Worm (Caenorhabditis elegans): ENCODE results near the gene imp-3.

Gene imp-3

ce11 chrIV:7816402-7817102 lies 27.1 kb upstream of the imp-3 start:
- peak; percentile 9 for TF ChIP-seq mep-1 (tag; optimal IDR thresholded peaks at IDR 0.05)
- no peak for TF ChIP-seq lsy-2 (tag; optimal IDR thresholded peaks at IDR 0.05)
- peak; percentile 44 for TF ChIP-seq hlh-1 (tag; optimal IDR thresholded peaks at IDR 0.05)
- TF ChIP-seq unc-39 (tag; optimal IDR thresholded peaks at IDR 0.05) = no peak
- no peak for TF ChIP-seq lin-13 (tag; optimal IDR thresholded peaks at IDR 0.05)
- no peak for TF ChIP-seq unc-62 (GFP tag; optimal IDR thresholded peaks at IDR 0.05)
- peak; percentile 30 for TF ChIP-seq ceh-43 (GFP tag; optimal IDR thresholded peaks at IDR 0.05)
- no peak for TF ChIP-seq sem-2 (GFP tag; optimal IDR thresholded peaks at IDR 0.05)
- no peak for TF ChIP-seq drap-1 (GFP tag; optimal IDR thresholded peaks at IDR 0.05)
- TF ChIP-seq ces-1 (GFP tag; optimal IDR thresholded peaks at IDR 0.05) = no peak
- TF ChIP-seq mab-5 (tag; optimal IDR thresholded peaks at IDR 0.05) = no peak

ce11 chrIV:7815683-7816183 lies 26.3 kb upstream of the imp-3 start, which contains the start of gene cdgs-1:
Gene cdgs-1, minus strand, starts transcription at chrIV:7815733.
- TF ChIP-seq ces-1 (GFP tag; optimal IDR thresholded peaks at IDR 0.05) (peak; percentile 83), unc-62 (GFP tag; optimal IDR thresholded peaks at IDR 0.05) (peak; percentile 36), M03D4.4 (tag; optimal IDR thresholded peaks at IDR 0.05) (no peak)

ce11 chrIV:7812709-7813108 lies 23.3 kb upstream of the imp-3 start, which contains the start of gene zgpa-1:
Gene zgpa-1, minus strand, starts transcription at chrIV:7812809.
- TF ChIP-seq blmp-1 (tag; optimal IDR thresholded peaks at IDR 0.05) (no peak), nhr-76 (tag; optimal IDR thresholded peaks at IDR 0.05) (no peak), elt-1 (tag; optimal IDR thresholded peaks at IDR 0.05; ENCODE audit: borderline replicate concordance, insufficient read depth) (no peak), lin-32 (GFP tag; optimal IDR thresholded peaks at IDR 0.05) (no peak), snpc-4 (tag; optimal IDR thresholded peaks at IDR 0.05) (no peak), sptf-1 (tag; optimal IDR thresholded peaks at IDR 0.05) (no peak), ceh-43 (GFP tag; optimal IDR thresholded peaks at IDR 0.05) (no peak), cnd-1 (tag; optimal IDR thresholded peaks at IDR 0.05) (no peak), unc-39 (tag; optimal IDR thresholded peaks at IDR 0.05) (no peak), mab-5 (tag; optimal IDR thresholded peaks at IDR 0.05) (no peak), ceh-39 (tag; optimal IDR thresholded peaks at IDR 0.05) (no peak), nhr-28 (tag; optimal IDR thresholded peaks at IDR 0.05) (no peak), drap-1 (GFP tag; optimal IDR thresholded peaks at IDR 0.05) (no peak)

ce11 chrIV:7808583-7808982 lies 19.2 kb upstream of the imp-3 start, which contains the start of gene C33H5.1:
Gene C33H5.1, plus strand, starts transcription at chrIV:7808912.
- TF ChIP-seq mab-5 (tag; optimal IDR thresholded peaks at IDR 0.05) (no peak), sptf-1 (tag; optimal IDR thresholded peaks at IDR 0.05) (no peak), unc-120 (tag; optimal IDR thresholded peaks at IDR 0.05; ENCODE audit: poor library complexity, severe bottlenecking) (no peak), mls-2 (tag; optimal IDR thresholded peaks at IDR 0.05) (no peak), unc-39 (tag; optimal IDR thresholded peaks at IDR 0.05) (no peak), elt-1 (tag; optimal IDR thresholded peaks at IDR 0.05; ENCODE audit: borderline replicate concordance, insufficient read depth) (peak; percentile 88)

ce11 chrIV:7804740-7805139 lies 15.3 kb upstream of the imp-3 start, which contains the start of gene C33H5.2:
Gene C33H5.2, plus strand, starts transcription at chrIV:7805040.
- TF ChIP-seq unc-39 (tag; optimal IDR thresholded peaks at IDR 0.05) (no peak), elt-1 (tag; optimal IDR thresholded peaks at IDR 0.05; ENCODE audit: borderline replicate concordance, insufficient read depth) (peak; percentile 64)

- TF ChIP-seq lsy-2 (tag; optimal IDR thresholded peaks at IDR 0.05) (no peak), bed-3 (GFP tag; optimal IDR thresholded peaks at IDR 0.05) (no peak), unc-120 (tag; optimal IDR thresholded peaks at IDR 0.05; ENCODE audit: poor library complexity, severe bottlenecking) (no peak), blmp-1 (tag; optimal IDR thresholded peaks at IDR 0.05) (no peak), ham-2 (GFP tag; optimal IDR thresholded peaks at IDR 0.05) (no peak), hlh-1 (tag; optimal IDR thresholded peaks at IDR 0.05) (no peak), drap-1 (GFP tag; optimal IDR thresholded peaks at IDR 0.05) (no peak)
Observed at ce11 chrIV:7803250-7803649, 13.8 kb upstream of the imp-3 start, which contains the start of gene C33H5.16. Gene C33H5.16, minus strand, starts transcription at chrIV:7803350.

ce11 chrIV:7800338-7800737 lies 10.9 kb upstream of the imp-3 start:
- no peak for TF ChIP-seq ces-1 (GFP tag; optimal IDR thresholded peaks at IDR 0.05)
- no peak for TF ChIP-seq ceh-39 (tag; optimal IDR thresholded peaks at IDR 0.05)
- no peak for TF ChIP-seq zip-8 (tag; optimal IDR thresholded peaks at IDR 0.05)
- TF ChIP-seq nhr-237 (tag; optimal IDR thresholded peaks at IDR 0.05) = no peak
- no peak for TF ChIP-seq nhr-28 (tag; optimal IDR thresholded peaks at IDR 0.05)
- TF ChIP-seq lin-32 (GFP tag; optimal IDR thresholded peaks at IDR 0.05) = no peak
- no peak for TF ChIP-seq nhr-12 (tag; optimal IDR thresholded peaks at IDR 0.05)
- TF ChIP-seq nhr-2 (tag; optimal IDR thresholded peaks at IDR 0.05) = no peak
- no peak for TF ChIP-seq mep-1 (tag; optimal IDR thresholded peaks at IDR 0.05)
- no peak for TF ChIP-seq lsy-2 (tag; optimal IDR thresholded peaks at IDR 0.05)
- TF ChIP-seq elt-1 (tag; optimal IDR thresholded peaks at IDR 0.05; ENCODE audit: borderline replicate concordance, insufficient read depth) = no peak
- no peak for TF ChIP-seq M03D4.4 (tag; optimal IDR thresholded peaks at IDR 0.05)
- TF ChIP-seq ham-2 (GFP tag; optimal IDR thresholded peaks at IDR 0.05) = no peak
- no peak for TF ChIP-seq unc-39 (tag; optimal IDR thresholded peaks at IDR 0.05)
- no peak for TF ChIP-seq ceh-83 (GFP tag; optimal IDR thresholded peaks at IDR 0.05)
- no peak for TF ChIP-seq sptf-1 (tag; optimal IDR thresholded peaks at IDR 0.05)
- TF ChIP-seq nhr-76 (tag; optimal IDR thresholded peaks at IDR 0.05) = no peak
- no peak for TF ChIP-seq ztf-11 (tag; optimal IDR thresholded peaks at IDR 0.05)
- no peak for TF ChIP-seq flh-1 (GFP tag; optimal IDR thresholded peaks at IDR 0.05)
- no peak for TF ChIP-seq drap-1 (GFP tag; optimal IDR thresholded peaks at IDR 0.05)

All from whole organism, mixed stage, embryonic.